Fruit fly (Drosophila melanogaster) whole organism, prepupa: ENCODE measurements around the gene ATPsyngamma.
A peak's percentile ranks its signal among the peaks of the same experiment; 100 is the strongest.

Experiments
- Blimp-1 ChIP-seq: fragments of 200-800 bp; sonication (Bioruptor generic); optimal IDR thresholded peaks from 3 replicates; lab custom pipeline; 2017; ENCODE audit warnings: missing biosample characterization, missing genetic modification characterization, mild to moderate bottlenecking, moderate library complexity, missing genetic modification reagents
- CG10669 ChIP-seq: fragments of 200-800 bp; sonication (Bioruptor generic); optimal IDR thresholded peaks from 3 replicates; lab custom pipeline; 2018; ENCODE audit warnings: missing biosample characterization, mild to moderate bottlenecking, missing genetic modification characterization, moderate library complexity
- CG11294 ChIP-seq: fragments of 200-800 bp; sonication (Bioruptor generic); IDR thresholded peaks from 2 replicates; pipeline ENCODE4 v1.3.6; 2022; ENCODE audit warnings: missing biosample characterization, missing genetic modification characterization
- CG11762 ChIP-seq: fragments of 200-800 bp; sonication (Bioruptor generic); optimal IDR thresholded peaks from 3 replicates; lab custom pipeline; 2016; ENCODE audit warnings: missing biosample characterization, missing genetic modification characterization; ENCODE audit not compliant: insufficient read depth
- CG11902 ChIP-seq: fragments of 200-800 bp; sonication (Bioruptor generic); optimal IDR thresholded peaks from 3 replicates; lab custom pipeline; 2016; ENCODE audit warnings: missing biosample characterization, missing genetic modification characterization
- CG15336 ChIP-seq: fragments of 200-800 bp; sonication (Bioruptor generic); IDR thresholded peaks from 2 replicates; pipeline ENCODE4 v1.3.6; 2022; ENCODE audit warnings: missing biosample characterization, missing genetic modification characterization
- CG1621 ChIP-seq: fragments of 200-800 bp; sonication (Bioruptor generic); optimal IDR thresholded peaks from 3 replicates; lab custom pipeline; 2018; ENCODE audit warnings: missing biosample characterization, mild to moderate bottlenecking, missing genetic modification characterization
- CG16779 ChIP-seq: fragments of 200-800 bp; sonication (Bioruptor generic); optimal IDR thresholded peaks from 3 replicates; lab custom pipeline; 2017; ENCODE audit warnings: missing biosample characterization, mild to moderate bottlenecking, missing genetic modification characterization
- CG3032 ChIP-seq: fragments of 200-800 bp; optimal IDR thresholded peaks from 2 replicates; lab custom pipeline; 2019; ENCODE audit warnings: missing biosample characterization, mild to moderate bottlenecking, missing genetic modification characterization, moderate library complexity
- CG31627 ChIP-seq: fragments of 200-800 bp; sonication (Bioruptor generic); optimal IDR thresholded peaks from 3 replicates; lab custom pipeline; 2016; ENCODE audit warnings: missing biosample characterization, missing genetic modification characterization
- CG32006 ChIP-seq: fragments of 200-800 bp; sonication (Bioruptor generic); optimal IDR thresholded peaks from 3 replicates; lab custom pipeline; 2017; ENCODE audit warnings: missing biosample characterization, mild to moderate bottlenecking, missing genetic modification characterization
- CG34406 ChIP-seq: fragments of 200-800 bp; sonication (Bioruptor generic); optimal IDR thresholded peaks from 3 replicates; lab custom pipeline; 2016; ENCODE audit warnings: missing biosample characterization, missing genetic modification characterization
- CG3919 ChIP-seq: fragments of 200-800 bp; sonication (Bioruptor generic); optimal IDR thresholded peaks from 3 replicates; lab custom pipeline; 2016; ENCODE audit warnings: missing biosample characterization, missing genetic modification characterization
- CG6163 ChIP-seq: fragments of 200-800 bp; sonication (Bioruptor generic); IDR thresholded peaks from 3 replicates; pipeline ENCODE4 v1.3.6; 2022; ENCODE audit warnings: missing biosample characterization, missing genetic modification characterization
- CG6792 ChIP-seq: fragments of 200-800 bp; sonication (Bioruptor generic); optimal IDR thresholded peaks from 3 replicates; lab custom pipeline; 2016; ENCODE audit warnings: missing biosample characterization, missing genetic modification characterization
- CG6808 ChIP-seq: fragments of 200-800 bp; sonication (Bioruptor generic); optimal IDR thresholded peaks from 3 replicates; lab custom pipeline; 2017; ENCODE audit warnings: missing biosample characterization, missing genetic modification characterization, mild to moderate bottlenecking, moderate library complexity, missing genetic modification reagents
- CG6854 ChIP-seq: fragments of 200-800 bp; sonication (Bioruptor generic); optimal IDR thresholded peaks from 2 replicates; lab custom pipeline; 2017; ENCODE audit warnings: missing biosample characterization, mild to moderate bottlenecking, missing genetic modification characterization
- CG7368 ChIP-seq: fragments of 200-800 bp; sonication (Bioruptor generic); optimal IDR thresholded peaks from 3 replicates; lab custom pipeline; 2016; ENCODE audit warnings: missing biosample characterization, missing genetic modification characterization
- CG8119 ChIP-seq: fragments of 200-800 bp; sonication (Bioruptor generic); IDR thresholded peaks from 3 replicates; pipeline ENCODE4 v1.3.6; 2022; ENCODE audit warnings: missing biosample characterization, missing genetic modification characterization
- CG8319 ChIP-seq: fragments of 200-800 bp; sonication (Bioruptor generic); optimal IDR thresholded peaks from 3 replicates; lab custom pipeline; 2016; ENCODE audit warnings: missing biosample characterization, missing genetic modification characterization
- CG8632 ChIP-seq: fragments of 200-800 bp; sonication (Bioruptor generic); optimal IDR thresholded peaks from 3 replicates; lab custom pipeline; 2016; ENCODE audit warnings: missing biosample characterization, missing genetic modification characterization
- CG9139 ChIP-seq: fragments of 200-800 bp; sonication (Bioruptor generic); optimal IDR thresholded peaks from 3 replicates; lab custom pipeline; 2017; ENCODE audit warnings: missing biosample characterization, mild to moderate bottlenecking, missing genetic modification characterization
- Eip75B ChIP-seq: fragments of 200-800 bp; sonication (Bioruptor generic); optimal IDR thresholded peaks from 3 replicates; lab custom pipeline; 2016; ENCODE audit warnings: missing biosample characterization, missing genetic modification characterization
- Eip78C ChIP-seq: fragments of 200-800 bp; sonication (Bioruptor generic); peaks from one replicate; lab custom pipeline; 2016; ENCODE audit warnings: missing biosample characterization, missing genetic modification characterization
- Eip93F ChIP-seq: fragments of 200-800 bp; sonication (Bioruptor generic); optimal IDR thresholded peaks from 2 replicates; lab custom pipeline; 2016; ENCODE audit warnings: missing biosample characterization, mild to moderate bottlenecking, missing genetic modification characterization
- Ets21C ChIP-seq: fragments of 200-800 bp; sonication (Bioruptor generic); optimal IDR thresholded peaks from 3 replicates; lab custom pipeline; 2016; ENCODE audit warnings: missing biosample characterization, missing genetic modification characterization
- Ets96B ChIP-seq: fragments of 200-800 bp; optimal IDR thresholded peaks from 2 replicates; lab custom pipeline; 2019; ENCODE audit warnings: missing biosample characterization, mild to moderate bottlenecking, missing genetic modification characterization, moderate library complexity
- Gug ChIP-seq: fragments of 200-800 bp; sonication (Bioruptor generic); IDR thresholded peaks from 2 replicates; pipeline ENCODE4 v1.3.6; 2022; ENCODE audit warnings: missing biosample characterization, missing genetic modification characterization
- Hr38 ChIP-seq: sonication (Bioruptor generic); optimal IDR thresholded peaks from 2 replicates; lab custom pipeline; 2016; ENCODE audit warnings: missing biosample characterization, missing genetic modification characterization
- Hr39 ChIP-seq: fragments of 200-800 bp; sonication (Bioruptor generic); optimal IDR thresholded peaks from 2 replicates; lab custom pipeline; 2016; ENCODE audit warnings: missing biosample characterization, missing genetic modification characterization
- Hr4 ChIP-seq: fragments of 200-800 bp; sonication (Bioruptor generic); optimal IDR thresholded peaks from 3 replicates; lab custom pipeline; 2016; ENCODE audit warnings: missing biosample characterization, missing genetic modification characterization
- Lpt ChIP-seq: fragments of 200-800 bp; sonication (Bioruptor generic); optimal IDR thresholded peaks from 3 replicates; lab custom pipeline; 2016; ENCODE audit warnings: missing biosample characterization, missing genetic modification characterization
- OdsH ChIP-seq: fragments of 200-800 bp; sonication (Bioruptor generic); optimal IDR thresholded peaks from 3 replicates; lab custom pipeline; 2016; ENCODE audit warnings: missing biosample characterization, missing genetic modification characterization
- Smox ChIP-seq: fragments of 200-800 bp; sonication (Bioruptor generic); optimal IDR thresholded peaks from 3 replicates; lab custom pipeline; 2016; ENCODE audit warnings: missing biosample characterization, missing genetic modification characterization
- Sox102F ChIP-seq: fragments of 200-800 bp; sonication (Bioruptor generic); optimal IDR thresholded peaks from 2 replicates; lab custom pipeline; 2016; ENCODE audit warnings: missing biosample characterization, mild to moderate bottlenecking, missing genetic modification characterization
- Sox15 ChIP-seq: fragments of 200-800 bp; sonication (Bioruptor generic); optimal IDR thresholded peaks from 3 replicates; lab custom pipeline; 2016; ENCODE audit warnings: missing biosample characterization, missing genetic modification characterization
- achi ChIP-seq: fragments of 200-800 bp; sonication (Bioruptor generic); optimal IDR thresholded peaks from 3 replicates; lab custom pipeline; 2016; ENCODE audit warnings: missing biosample characterization, missing genetic modification characterization
- dac ChIP-seq: fragments of 200-800 bp; sonication (Bioruptor generic); optimal IDR thresholded peaks from 2 replicates; lab custom pipeline; 2017; ENCODE audit warnings: missing biosample characterization, mild to moderate bottlenecking, missing genetic modification characterization
- dsx ChIP-seq: fragments of 200-800 bp; optimal IDR thresholded peaks from 3 replicates; lab custom pipeline; 2019; ENCODE audit warnings: missing biosample characterization, mild to moderate bottlenecking, missing genetic modification characterization, moderate library complexity; ENCODE audit not compliant: poor library complexity, severe bottlenecking
- eg ChIP-seq: fragments of 200-800 bp; sonication (Bioruptor generic); IDR thresholded peaks from 3 replicates; pipeline ENCODE4 v1.3.6; 2022; ENCODE audit warnings: missing biosample characterization, missing genetic modification characterization
- esn ChIP-seq: fragments of 200-800 bp; sonication (Bioruptor generic); optimal IDR thresholded peaks from 2 replicates; lab custom pipeline; 2016; ENCODE audit warnings: missing biosample characterization, mild to moderate bottlenecking, missing genetic modification characterization, moderate library complexity
- fd59A ChIP-seq: fragments of 200-800 bp; sonication (Bioruptor generic); optimal IDR thresholded peaks from 2 replicates; lab custom pipeline; 2017; ENCODE audit warnings: missing biosample characterization, mild to moderate bottlenecking, missing genetic modification characterization, missing genetic modification reagents
- fd85E ChIP-seq: fragments of 200-800 bp; sonication (Bioruptor generic); optimal IDR thresholded peaks from 3 replicates; lab custom pipeline; 2016; ENCODE audit warnings: missing biosample characterization, missing genetic modification characterization
- fkh ChIP-seq: fragments of 200-800 bp; sonication (Bioruptor generic); optimal IDR thresholded peaks from 3 replicates; lab custom pipeline; 2017; ENCODE audit warnings: missing biosample characterization, mild to moderate bottlenecking, missing genetic modification characterization, moderate library complexity
- lz ChIP-seq: fragments of 200-800 bp; sonication (Bioruptor generic); optimal IDR thresholded peaks from 3 replicates; lab custom pipeline; 2016; ENCODE audit warnings: missing biosample characterization, missing genetic modification characterization
- net ChIP-seq: fragments of 200-800 bp; sonication (Bioruptor generic); optimal IDR thresholded peaks from 3 replicates; lab custom pipeline; 2016; ENCODE audit warnings: missing biosample characterization, missing genetic modification characterization
- pdm3 ChIP-seq: fragments of 200-800 bp; sonication (Bioruptor generic); optimal IDR thresholded peaks from 3 replicates; lab custom pipeline; 2016; ENCODE audit warnings: missing biosample characterization, missing genetic modification characterization
- svp ChIP-seq: fragments of 200-800 bp; sonication (Bioruptor generic); peaks from one replicate; lab custom pipeline; 2016; ENCODE audit warnings: missing biosample characterization, missing genetic modification characterization
- vri ChIP-seq: fragments of 200-800 bp; sonication (Bioruptor generic); optimal IDR thresholded peaks from 3 replicates; lab custom pipeline; 2016; ENCODE audit warnings: missing biosample characterization, mild to moderate bottlenecking, missing genetic modification characterization

Gene ATPsyngamma

DNA sequence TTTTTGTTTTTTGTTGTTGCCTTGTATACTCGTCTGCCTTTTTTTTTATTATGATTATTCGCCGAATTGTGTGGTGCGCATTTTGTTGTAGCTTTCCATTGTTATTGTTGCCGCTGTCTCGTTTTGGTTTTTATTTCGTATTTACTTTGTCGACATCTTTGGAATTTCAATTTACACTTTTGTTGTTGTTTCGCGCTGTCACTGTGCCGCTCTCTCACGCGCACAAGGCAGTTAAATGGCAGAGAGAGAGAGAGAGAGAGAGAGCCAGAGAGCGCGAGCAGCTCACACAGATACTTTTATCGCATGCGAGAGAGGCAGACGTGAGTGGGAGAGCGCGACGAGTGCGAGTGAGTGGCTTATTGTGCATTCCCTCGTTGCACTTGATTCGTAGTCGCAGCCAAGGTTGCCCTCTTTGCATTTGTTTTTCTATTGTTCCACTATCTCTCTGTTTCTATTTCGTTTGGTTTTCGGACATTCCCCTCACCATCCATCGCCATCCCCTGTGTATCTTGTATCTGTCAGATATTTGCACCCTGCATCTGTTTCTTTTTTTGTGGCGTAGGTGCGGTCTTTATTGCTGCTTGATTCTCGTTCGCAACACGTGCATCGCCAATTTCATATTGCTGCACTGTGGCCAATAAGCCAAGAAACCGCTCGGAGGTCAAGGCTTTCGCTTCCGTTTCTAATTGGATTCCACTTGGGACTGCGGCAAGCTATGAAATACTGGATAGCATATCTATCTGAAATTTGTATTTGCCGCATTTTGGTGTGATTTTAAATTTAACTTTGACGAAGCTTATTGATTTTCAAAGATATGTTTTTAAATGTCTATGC lies 25.6 kb upstream of the ATPsyngamma start:
- TF ChIP-seq CG11294 (no peak), CG8632 (GFP tag; lab: Kevin White, UChicago) (no peak), CG6808 (GFP tag; lab: Kevin White, UChicago) (no peak), eg (GFP tag; lab: Robert Waterston, UW) (no peak), Hr4 (GFP tag; lab: Kevin White, UChicago) (no peak), net (GFP tag; lab: Kevin White, UChicago) (no peak), Lpt (no peak), CG6854 (GFP tag; lab: Kevin White, UChicago) (peak; percentile 61), Eip75B (GFP tag; lab: Kevin White, UChicago) (no peak), Blimp-1 (GFP tag; lab: Kevin White, UChicago) (no peak), pdm3 (no peak), CG11902 (no peak), Sox15 (no peak), CG6163 (GFP tag; lab: Robert Waterston, UW) (peak; percentile 54), achi (peak; percentile 66), dsx (peak; percentile 61), Ets21C (no peak), CG32006 (GFP tag; lab: Kevin White, UChicago) (no peak), Hr39 (no peak), CG7368 (GFP tag; lab: Kevin White, UChicago) (no peak), vri (GFP tag; lab: Kevin White, UChicago) (peak; percentile 58), dac (GFP tag; lab: Kevin White, UChicago) (no peak), CG8319 (GFP tag; lab: Kevin White, UChicago) (no peak), CG8119 (GFP tag; lab: Robert Waterston, UW) (no peak), CG16779 (peak; percentile 37), fd59A (GFP tag; lab: Kevin White, UChicago) (no peak), Smox (no peak), lz (GFP tag; lab: Kevin White, UChicago) (no peak), esn (GFP tag; lab: Kevin White, UChicago) (no peak), fd85E (GFP tag; lab: Kevin White, UChicago) (no peak), Gug (GFP tag; lab: Robert Waterston, UW) (no peak), fkh (GFP tag; lab: Kevin White, UChicago) (peak; percentile 92), Sox102F (GFP tag; lab: Kevin White, UChicago) (no peak), Hr38 (GFP tag; lab: Kevin White, UChicago) (no peak), CG10669 (no peak), CG31627 (GFP tag; lab: Kevin White, UChicago) (no peak), CG1621 (tag; lab: Kevin White, UChicago) (no peak), CG3032 (tag; lab: Kevin White, UChicago) (no peak), Eip78C (GFP tag; lab: Kevin White, UChicago) (peak; percentile 71), CG11762 (GFP tag; lab: Kevin White, UChicago) (no peak), svp (GFP tag; lab: Kevin White, UChicago) (peak; percentile 54), CG3919 (no peak), CG15336 (GFP tag; lab: Robert Waterston, UW) (peak; percentile 67; the same call in 1 of the 2 replicates), Eip93F (GFP tag; lab: Kevin White, UChicago) (peak; percentile 62), Ets96B (no peak), CG9139 (GFP tag; lab: Kevin White, UChicago) (peak; percentile 4), CG6792 (GFP tag; lab: Kevin White, UChicago) (no peak), CG34406 (GFP tag; lab: Kevin White, UChicago) (no peak), OdsH (GFP tag; lab: Kevin White, UChicago) (no peak)
- TF ChIP-seq, all 60 proteins: peak for 12
